Worm (Caenorhabditis elegans) whole organism, L2 larva: Measurements from ENCODE around the gene smg-3.
A peak's percentile ranks its signal among the peaks of the same experiment; 100 is the strongest.

Experiments used
- C34F6.9 ChIP-seq: fragments of 150-350 bp; optimal IDR thresholded peaks from 2 replicates; lab custom pipeline; 2014; ENCODE audit warnings: missing biosample characterization, missing genetic modification characterization
- R02D3.7 ChIP-seq: fragments of 150-350 bp; optimal IDR thresholded peaks from 2 replicates; lab custom pipeline; 2014; ENCODE audit warnings: missing biosample characterization, missing genetic modification characterization
- Y55F3AM.14 ChIP-seq: fragments of 200-800 bp; sonication (Bioruptor generic); optimal IDR thresholded peaks from 2 replicates; lab custom pipeline; 2018; ENCODE audit warnings: mild to moderate bottlenecking, missing genetic modification characterization, missing compliant biosample characterization
- alr-1 ChIP-seq: fragments of 150-350 bp; optimal IDR thresholded peaks from 2 replicates; lab custom pipeline; 2014; ENCODE audit warnings: missing biosample characterization, missing genetic modification characterization
- aly-2 ChIP-seq: fragments of 150-350 bp; optimal IDR thresholded peaks from 2 replicates; lab custom pipeline; 2014; ENCODE audit warnings: missing biosample characterization, missing genetic modification characterization
- ama-1 ChIP-seq: fragments of 150-350 bp; optimal IDR thresholded peaks from 2 replicates; lab custom pipeline; 2018; ENCODE audit warnings: inconsistent platforms
- blmp-1 ChIP-seq: sonication (generic microtip); optimal IDR thresholded peaks from 2 replicates; lab custom pipeline; 2017; ENCODE audit warnings: missing genetic modification characterization, mild to moderate bottlenecking, missing compliant biosample characterization, antibody characterized with exemption, moderate library complexity; ENCODE audit not compliant: insufficient read depth
- ceh-82 ChIP-seq: fragments of 150-350 bp; optimal IDR thresholded peaks from 2 replicates; lab custom pipeline; 2014; ENCODE audit warnings: missing biosample characterization, missing genetic modification characterization
- crh-2 ChIP-seq: sonication (generic microtip); optimal IDR thresholded peaks from 2 replicates; lab custom pipeline; 2017; ENCODE audit warnings: missing biosample characterization, missing genetic modification characterization
- dmd-4 ChIP-seq: sonication (generic microtip); optimal IDR thresholded peaks from 2 replicates; lab custom pipeline; 2017; ENCODE audit warnings: missing biosample characterization, missing genetic modification characterization
- egl-27 ChIP-seq: sonication (generic microtip); optimal IDR thresholded peaks from 3 replicates; lab custom pipeline; 2017; ENCODE audit warnings: missing biosample characterization, missing genetic modification reagents, missing genetic modification characterization
- elt-1 ChIP-seq: fragments of 150-350 bp; optimal IDR thresholded peaks from 2 replicates; lab custom pipeline; 2014; ENCODE audit warnings: missing biosample characterization, missing genetic modification characterization
- elt-3 ChIP-seq: sonication (generic microtip); optimal IDR thresholded peaks from 2 replicates; lab custom pipeline; 2017; ENCODE audit warnings: missing biosample characterization, missing genetic modification characterization
- fos-1 ChIP-seq: fragments of 150-350 bp; optimal IDR thresholded peaks from 2 replicates; lab custom pipeline; 2014; ENCODE audit warnings: missing biosample characterization, missing genetic modification characterization
- gmeb-1 ChIP-seq: fragments of 150-350 bp; optimal IDR thresholded peaks from 2 replicates; lab custom pipeline; 2014; ENCODE audit warnings: missing biosample characterization, missing genetic modification characterization
- lin-11 ChIP-seq: fragments of 150-350 bp; sonication (generic microtip); optimal IDR thresholded peaks from 2 replicates; lab custom pipeline; 2014; ENCODE audit warnings: missing biosample characterization, missing genetic modification characterization, inconsistent platforms, mixed read lengths
- lin-13 ChIP-seq: fragments of 150-350 bp; optimal IDR thresholded peaks from 2 replicates; lab custom pipeline; 2014; ENCODE audit warnings: missing biosample characterization, missing genetic modification reagents, missing genetic modification characterization
- lin-39 ChIP-seq: fragments of 150-350 bp; optimal IDR thresholded peaks from 2 replicates; lab custom pipeline; 2014; ENCODE audit warnings: missing biosample characterization, missing genetic modification reagents, missing genetic modification characterization
- mab-5 ChIP-seq: fragments of 150-350 bp; optimal IDR thresholded peaks from 2 replicates; lab custom pipeline; 2014; ENCODE audit warnings: missing biosample characterization, missing genetic modification characterization
- mbf-1 ChIP-seq: sonication (generic microtip); optimal IDR thresholded peaks from 2 replicates; lab custom pipeline; 2017; ENCODE audit warnings: missing biosample characterization, missing genetic modification characterization
- nhr-10 ChIP-seq: sonication (generic microtip); optimal IDR thresholded peaks from 2 replicates; lab custom pipeline; 2017; ENCODE audit warnings: missing biosample characterization, missing genetic modification characterization
- nhr-11 ChIP-seq: fragments of 150-350 bp; optimal IDR thresholded peaks from 2 replicates; lab custom pipeline; 2014; ENCODE audit warnings: missing biosample characterization, missing genetic modification characterization
- nhr-12 ChIP-seq: fragments of 150-350 bp; optimal IDR thresholded peaks from 2 replicates; lab custom pipeline; 2014; ENCODE audit warnings: missing biosample characterization, missing genetic modification characterization
- nhr-129 ChIP-seq: fragments of 150-350 bp; optimal IDR thresholded peaks from 2 replicates; lab custom pipeline; 2014; ENCODE audit warnings: missing biosample characterization, missing genetic modification characterization
- nhr-21 ChIP-seq: fragments of 150-350 bp; optimal IDR thresholded peaks from 2 replicates; lab custom pipeline; 2014; ENCODE audit warnings: missing biosample characterization, missing genetic modification characterization
- nhr-23 ChIP-seq: fragments of 150-350 bp; optimal IDR thresholded peaks from 2 replicates; lab custom pipeline; 2014; ENCODE audit warnings: missing biosample characterization, missing genetic modification reagents, missing genetic modification characterization
- nhr-237 ChIP-seq: fragments of 150-350 bp; optimal IDR thresholded peaks from 2 replicates; lab custom pipeline; 2014; ENCODE audit warnings: missing biosample characterization, missing genetic modification characterization
- nhr-6 ChIP-seq: fragments of 150-350 bp; optimal IDR thresholded peaks from 2 replicates; lab custom pipeline; 2014; ENCODE audit warnings: missing biosample characterization, missing genetic modification characterization
- peb-1 ChIP-seq: fragments of 150-350 bp; optimal IDR thresholded peaks from 2 replicates; lab custom pipeline; 2014; ENCODE audit warnings: missing biosample characterization, missing genetic modification characterization
- sem-4 ChIP-seq: fragments of 150-350 bp; optimal IDR thresholded peaks from 2 replicates; lab custom pipeline; 2014; ENCODE audit warnings: missing biosample characterization, missing genetic modification reagents, missing genetic modification characterization
- skn-1 ChIP-seq: sonication (generic microtip); optimal IDR thresholded peaks from 2 replicates; lab custom pipeline; 2017; ENCODE audit warnings: missing biosample characterization, missing genetic modification characterization
- sma-9 ChIP-seq, 2 experiments: fragments of 150-350 bp in 1 of 2; sonication (generic microtip) in 1 of 2; optimal IDR thresholded peaks; 2 replicates each; lab custom pipeline; 2014 to 2016; ENCODE audit warnings: missing genetic modification characterization in 2 of 2, mild to moderate bottlenecking in 1 of 2, missing biosample characterization in 1 of 2, missing compliant biosample characterization in 1 of 2, missing genetic modification reagents in 1 of 2, moderate library complexity in 1 of 2
- snpc-4 ChIP-seq: fragments of 150-350 bp; optimal IDR thresholded peaks from 2 replicates; lab custom pipeline; 2014; ENCODE audit warnings: missing biosample characterization, missing genetic modification characterization
- unc-39 ChIP-seq: fragments of 150-350 bp; optimal IDR thresholded peaks from 2 replicates; lab custom pipeline; 2014; ENCODE audit warnings: missing biosample characterization, missing genetic modification characterization
- unc-62 ChIP-seq: fragments of 150-350 bp; optimal IDR thresholded peaks from 2 replicates; lab custom pipeline; 2014; ENCODE audit warnings: missing biosample characterization, missing genetic modification reagents, missing genetic modification characterization
- zag-1 ChIP-seq: fragments of 150-350 bp; optimal IDR thresholded peaks from 2 replicates; lab custom pipeline; 2014; ENCODE audit warnings: missing biosample characterization, missing genetic modification characterization
- ztf-1 ChIP-seq: fragments of 200-800 bp; sonication (Bioruptor generic); conservative IDR thresholded peaks from 2 replicates; pipeline ENCODE4 v1.3.6; 2022; ENCODE audit warnings: missing genetic modification characterization, missing compliant biosample characterization
- ztf-11 ChIP-seq: sonication (generic microtip); optimal IDR thresholded peaks from 2 replicates; lab custom pipeline; 2017; ENCODE audit warnings: missing biosample characterization, missing genetic modification characterization

smg-3 gene

ce11 chrIV:6372993-6373392 lies at the start of gene smg-3:
Gene smg-3, minus strand, starts transcription at chrIV:6373093.
- no peak for TF ChIP-seq elt-3
- no peak for TF ChIP-seq zag-1 (tag; lab: Kevin White, UChicago)
- no peak for TF ChIP-seq ztf-1 (GFP tag; lab: Robert Waterston, UW)
- TF ChIP-seq fos-1, result no peak

- TF ChIP-seq skn-1 (tag; lab: Kevin White, UChicago) (no peak), nhr-12 (tag; lab: Kevin White, UChicago) (no peak), zag-1 (tag; lab: Kevin White, UChicago) (no peak), elt-3 (no peak), R02D3.7 (no peak), ceh-82 (no peak), peb-1 (no peak), crh-2 (tag; lab: Kevin White, UChicago) (no peak), ama-1 (lab: Kevin White, UChicago) (no peak), mbf-1 (tag; lab: Kevin White, UChicago) (no peak), mab-5 (tag; lab: Kevin White, UChicago) (no peak), nhr-21 (no peak), aly-2 (tag; lab: Kevin White, UChicago) (no peak)
Measured at ce11 chrIV:6421183-6421635, 48.3 kb upstream of the smg-3 start, which contains the start of gene puf-11. Gene puf-11, plus strand, starts transcription at chrIV:6421585.

ce11 chrIV:6419031-6419582 lies 46.2 kb upstream of the smg-3 start, which contains the start of the genes Y73B6BL.23 and htp-2:
Gene Y73B6BL.23, minus strand, starts transcription at chrIV:6419081.
Gene htp-2, plus strand, starts transcription at chrIV:6419522.
- no peak for TF ChIP-seq nhr-23 (tag; lab: Kevin White, UChicago)
- no peak for TF ChIP-seq elt-3
- TF ChIP-seq egl-27, result no peak
- no peak for TF ChIP-seq nhr-21
- TF ChIP-seq ama-1 (lab: Kevin White, UChicago), result no peak
- no peak for TF ChIP-seq lin-11
- TF ChIP-seq lin-39 (tag; lab: Kevin White, UChicago), result no peak
- TF ChIP-seq C34F6.9 (tag; lab: Kevin White, UChicago), result no peak
- TF ChIP-seq ztf-11 (tag; lab: Kevin White, UChicago), result no peak
- TF ChIP-seq elt-1 (tag; lab: Kevin White, UChicago), result no peak
- TF ChIP-seq, all 48 proteins: peak for 0

- no peak for TF ChIP-seq C34F6.9 (tag; lab: Kevin White, UChicago)
- TF ChIP-seq gmeb-1 (tag; lab: Kevin White, UChicago), result no peak
Measured at ce11 chrIV:6417612-6418011, 44.7 kb upstream of the smg-3 start.

- TF ChIP-seq fos-1 (no peak), unc-62 (GFP tag; lab: Kevin White, UChicago) (no peak), C34F6.9 (tag; lab: Kevin White, UChicago) (no peak), blmp-1 (tag; lab: Kevin White, UChicago) (no peak), ztf-11 (tag; lab: Kevin White, UChicago) (no peak), lin-13 (GFP tag; lab: Kevin White, UChicago) (no peak)
- TF ChIP-seq, all 48 proteins: peak for 0
Measured at ce11 chrIV:6416553-6416952, 43.7 kb upstream of the smg-3 start, which contains the start of gene Y73B6BL.22. Gene Y73B6BL.22, minus strand, starts transcription at chrIV:6416653.

- TF ChIP-seq crh-2 (tag; lab: Kevin White, UChicago) (peak; percentile 61), lin-11 (peak; percentile 1), peb-1 (no peak), snpc-4 (tag; lab: Kevin White, UChicago) (peak; percentile 11), nhr-129 (tag; lab: Kevin White, UChicago) (peak; percentile 73), ceh-82 (no peak), zag-1 (tag; lab: Kevin White, UChicago) (no peak), unc-62 (GFP tag; lab: Kevin White, UChicago) (no peak), dmd-4 (tag; lab: Kevin White, UChicago) (no peak), nhr-6 (tag; lab: Kevin White, UChicago) (peak; percentile 37), sem-4 (tag; lab: Kevin White, UChicago) (no peak), nhr-10 (no peak), elt-3 (no peak), unc-39 (no peak), nhr-11 (tag; lab: Kevin White, UChicago) (no peak), elt-1 (tag; lab: Kevin White, UChicago) (no peak), alr-1 (no peak), nhr-237 (no peak), mbf-1 (tag; lab: Kevin White, UChicago) (no peak), ama-1 (lab: Kevin White, UChicago) (no peak), sma-9 (GFP tag; optimal IDR thresholded peaks at IDR 0.05; lab: Kevin White, UChicago) (peak; percentile 69), sma-9 (tag; optimal IDR thresholded peaks at IDR 0.05; lab: Kevin White, UChicago) (no peak), ztf-1 (GFP tag; lab: Robert Waterston, UW) (no peak), C34F6.9 (tag; lab: Kevin White, UChicago) (peak; percentile 60), Y55F3AM.14 (GFP tag; lab: Kevin White, UChicago) (no peak), blmp-1 (tag; lab: Kevin White, UChicago) (no peak), aly-2 (tag; lab: Kevin White, UChicago) (no peak), R02D3.7 (peak; percentile 99), nhr-21 (peak; percentile 39), ztf-11 (tag; lab: Kevin White, UChicago) (no peak), nhr-23 (tag; lab: Kevin White, UChicago) (no peak), lin-13 (GFP tag; lab: Kevin White, UChicago) (no peak), fos-1 (no peak)
Measured at ce11 chrIV:6415149-6415548, 42.3 kb upstream of the smg-3 start, which contains the start of gene exos-2. Gene exos-2, plus strand, starts transcription at chrIV:6415478.
